Worm (Caenorhabditis elegans): Measurements from ENCODE around the gene mec-12.
A peak's percentile ranks its signal among the peaks of the same experiment; 100 is the strongest.

The mec-12 gene

DNA sequence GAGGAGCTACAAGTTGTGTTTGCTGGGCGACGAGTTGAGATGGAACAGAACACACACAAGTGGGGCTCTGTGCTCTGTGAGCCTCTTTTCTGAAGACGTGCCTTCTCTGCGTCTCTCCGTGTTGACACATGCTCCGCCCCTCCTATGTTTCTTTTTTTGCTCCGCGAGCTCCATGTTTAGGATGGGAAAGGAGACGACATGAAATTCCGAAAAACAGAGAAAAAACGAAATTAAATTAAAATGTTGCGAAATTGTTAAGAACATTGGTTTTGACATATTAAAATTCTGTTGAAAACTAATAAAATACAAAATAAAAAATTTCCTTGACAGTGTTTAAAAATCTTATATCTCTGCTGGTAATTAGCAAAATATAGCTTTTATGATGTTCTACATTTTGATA is at the start of gene mec-12:
TSS of gene mec-12 (minus strand) at position 91 of the 400 bp plus-strand sequence.
- no peak for TF ChIP-seq elt-2 (tag; optimal IDR thresholded peaks at IDR 0.05)
- TF ChIP-seq C16A3.4 (tag; optimal IDR thresholded peaks at IDR 0.05): no peak
- peak; percentile 40 for TF ChIP-seq nhr-71 (tag; optimal IDR thresholded peaks at IDR 0.05)
- TF ChIP-seq fkh-10 (GFP tag; optimal IDR thresholded peaks at IDR 0.05): peak; percentile 34
- no peak for TF ChIP-seq dsc-1 (tag; optimal IDR thresholded peaks at IDR 0.05)
- peak in 1 of 2 experiments; percentile 3 for TF ChIP-seq efl-1 (optimal IDR thresholded peaks at IDR 0.05)
- TF ChIP-seq efl-1 (GFP tag; optimal IDR thresholded peaks at IDR 0.05 in 1 of 2): no peak
- peak; percentile 17 for TF ChIP-seq nhr-47 (tag; optimal IDR thresholded peaks at IDR 0.05)
- TF ChIP-seq tbx-2 (tag; optimal IDR thresholded peaks at IDR 0.05): peak; percentile 10
- TF ChIP-seq lin-35 (GFP tag; optimal IDR thresholded peaks at IDR 0.05): peak in 1 of 2 experiments; percentile 6
- TF ChIP-seq ceh-82 (tag; optimal IDR thresholded peaks at IDR 0.05): peak in 2 of 3 experiments; percentile 32 to 39
- TF ChIP-seq lin-15B (tag; optimal IDR thresholded peaks at IDR 0.05): no peak
- peak; percentile 12 for TF ChIP-seq zip-4 (GFP tag; optimal IDR thresholded peaks at IDR 0.05)
- peak; percentile 34 for TF ChIP-seq ceh-63 (GFP tag; optimal IDR thresholded peaks at IDR 0.05)
- TF ChIP-seq lin-14 (GFP tag; optimal IDR thresholded peaks at IDR 0.05): peak; percentile 78
- peak; percentile 79 for TF ChIP-seq ces-1 (GFP tag; optimal IDR thresholded peaks at IDR 0.05)

DNA sequence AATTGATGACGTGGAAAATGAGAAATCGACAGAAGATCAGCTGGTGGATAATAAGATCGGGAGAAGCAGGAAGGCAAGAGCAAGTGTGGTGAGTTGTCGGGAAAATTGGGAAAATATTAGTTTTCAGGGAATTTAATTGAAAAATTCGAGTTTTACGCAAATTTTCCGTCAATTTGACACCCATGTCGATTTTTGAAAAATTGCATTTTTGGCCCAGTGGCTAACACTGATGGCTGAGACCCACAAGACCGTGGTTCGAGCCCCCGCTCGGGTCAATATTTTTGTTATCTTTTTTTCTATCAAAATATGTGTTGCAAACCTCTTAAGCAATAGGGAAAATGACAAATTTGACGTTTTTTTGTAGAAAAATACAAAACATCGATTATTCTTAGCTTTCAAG is 49.5 kb upstream of the mec-12 start:
- no peak for TF ChIP-seq elt-3 (tag; optimal IDR thresholded peaks at IDR 0.05)

DNA sequence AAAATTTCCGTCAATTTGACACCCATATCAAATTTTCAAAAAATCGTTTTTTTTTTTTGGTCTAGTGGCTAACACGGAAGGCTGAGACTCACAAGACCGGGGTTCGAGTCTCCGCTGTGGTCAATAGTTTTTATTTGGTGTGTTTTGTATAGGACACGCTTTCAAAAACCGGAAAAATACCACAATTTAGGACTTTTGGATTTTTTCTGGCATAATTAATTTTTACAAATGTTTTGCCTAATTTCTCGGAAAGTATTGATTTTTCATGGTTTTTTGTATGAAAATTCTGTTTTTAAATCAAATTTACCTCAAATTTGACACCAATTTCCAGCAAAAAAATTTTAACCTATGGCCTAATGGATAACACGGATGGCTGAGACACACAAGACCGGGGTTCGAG is 46.9 kb upstream of the mec-12 start, which contains the start of gene mks-1:
TSS of gene mks-1 (plus strand) at position 301 of the 400 bp plus-strand sequence.
- no peak for TF ChIP-seq efl-3 (GFP tag; optimal IDR thresholded peaks at IDR 0.05)
- TF ChIP-seq pax-3 (tag; optimal IDR thresholded peaks at IDR 0.05): no peak
- no peak for TF ChIP-seq sptf-1 (tag; optimal IDR thresholded peaks at IDR 0.05)
- TF ChIP-seq fkh-4 (tag; optimal IDR thresholded peaks at IDR 0.05; ENCODE audit: borderline replicate concordance): no peak
- TF ChIP-seq lin-14 (GFP tag; optimal IDR thresholded peaks at IDR 0.05): no peak
- no peak for TF ChIP-seq aha-1 (tag; optimal IDR thresholded peaks at IDR 0.05)
- TF ChIP-seq hlh-4 (tag; optimal IDR thresholded peaks at IDR 0.05): no peak
- TF ChIP-seq lsy-2 (tag; optimal IDR thresholded peaks at IDR 0.05): no peak
- TF ChIP-seq lin-15B (tag; optimal IDR thresholded peaks at IDR 0.05): no peak
- TF ChIP-seq rnt-1 (tag; optimal IDR thresholded peaks at IDR 0.05): no peak
- TF ChIP-seq lin-13 (GFP tag; optimal IDR thresholded peaks at IDR 0.05): no peak
- no peak for TF ChIP-seq hpl-2 (GFP tag; optimal IDR thresholded peaks at IDR 0.05)

DNA sequence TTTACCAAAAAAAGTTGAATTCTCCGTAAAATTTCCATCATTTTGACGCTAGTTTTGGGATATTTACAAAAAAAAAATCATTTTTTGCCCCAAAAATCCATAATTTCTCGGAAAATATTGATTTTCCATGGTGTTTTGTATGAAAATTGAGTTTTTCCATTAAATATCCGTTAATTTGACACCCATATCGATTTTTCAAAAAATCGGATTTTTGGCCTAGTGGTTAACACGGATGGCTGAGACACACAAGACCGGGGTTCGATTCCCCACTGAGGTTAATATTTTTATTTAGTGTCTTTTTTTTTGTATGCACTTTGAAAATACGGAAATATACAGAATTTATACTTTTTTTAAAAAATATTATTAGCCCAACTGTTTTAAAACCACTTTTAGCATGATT is 46.2 kb upstream of the mec-12 start:
- TF ChIP-seq efl-1 (optimal IDR thresholded peaks at IDR 0.05) (no peak), efl-1 (GFP tag; optimal IDR thresholded peaks at IDR 0.05 in 1 of 2) (peak in 1 of 2 experiments; percentile 64), zip-4 (GFP tag; optimal IDR thresholded peaks at IDR 0.05) (no peak)

DNA sequence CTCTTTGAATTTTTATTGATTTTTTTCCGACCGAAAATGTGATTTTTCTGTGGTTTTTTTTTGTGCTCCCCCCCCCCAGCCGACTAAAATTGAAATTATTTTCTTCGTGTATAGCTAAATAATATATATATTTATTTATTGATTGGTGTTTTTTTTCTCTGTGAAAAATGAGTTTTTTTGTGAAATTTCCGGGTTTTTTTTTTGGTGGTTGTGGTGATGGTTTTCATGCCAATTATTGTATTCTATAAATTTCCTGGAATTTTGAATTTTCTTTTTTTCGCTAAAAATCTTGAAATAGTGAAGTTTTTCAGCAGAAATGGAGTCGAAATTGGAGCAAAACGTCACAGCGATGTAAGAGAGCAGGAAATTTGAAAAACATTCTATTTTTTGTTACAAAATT is 44.3 kb upstream of the mec-12 start, which contains the start of gene lmtr-5:
TSS of gene lmtr-5 (plus strand) at position 301 of the 400 bp plus-strand sequence.
- no peak for TF ChIP-seq mdl-1 (tag; optimal IDR thresholded peaks at IDR 0.05)
- TF ChIP-seq hlh-17 (GFP tag; optimal IDR thresholded peaks at IDR 0.05; ENCODE audit: borderline replicate concordance): no peak
- TF ChIP-seq dpl-1 (GFP tag; optimal IDR thresholded peaks at IDR 0.05): no peak
- no peak for TF ChIP-seq nhr-11 (tag; optimal IDR thresholded peaks at IDR 0.05)
- no peak for TF ChIP-seq vab-15 (tag; optimal IDR thresholded peaks at IDR 0.05)
- TF ChIP-seq isw-1 (GFP tag; IDR thresholded peaks at IDR 0.05): no peak
- no peak for TF ChIP-seq hpl-2 (GFP tag; optimal IDR thresholded peaks at IDR 0.05)
- TF ChIP-seq nhr-237 (tag; optimal IDR thresholded peaks at IDR 0.05): no peak
- no peak for TF ChIP-seq blmp-1 (tag; optimal IDR thresholded peaks at IDR 0.05)
- no peak for TF ChIP-seq C16A3.4 (tag; optimal IDR thresholded peaks at IDR 0.05)
- TF ChIP-seq pqm-1 (tag; optimal IDR thresholded peaks at IDR 0.05): no peak
- no peak for TF ChIP-seq lin-15B (tag; optimal IDR thresholded peaks at IDR 0.05)
- no peak for TF ChIP-seq dsc-1 (tag; optimal IDR thresholded peaks at IDR 0.05)

Measured in whole organism, L1 larva.